Worm (Caenorhabditis elegans) whole organism, mixed stage, embryonic: ENCODE results near the gene manf-1.

ENCODE experiments used
- ces-1 ChIP-seq: fragments of 150-350 bp; optimal IDR thresholded peaks from 2 replicates; lab custom pipeline; 2014; ENCODE audit warnings: missing biosample characterization, missing genetic modification reagents, missing genetic modification characterization
- flh-1 ChIP-seq: fragments of 200-800 bp; sonication (Bioruptor generic); optimal IDR thresholded peaks from 2 replicates; lab custom pipeline; 2018; ENCODE audit warnings: mild to moderate bottlenecking, missing genetic modification characterization, moderate library complexity, missing compliant biosample characterization
- ham-2 ChIP-seq: fragments of 200-800 bp; sonication (Bioruptor generic); optimal IDR thresholded peaks from 2 replicates; lab custom pipeline; 2018; ENCODE audit warnings: mild to moderate bottlenecking, missing genetic modification characterization, missing compliant biosample characterization
- lin-13 ChIP-seq: fragments of 150-350 bp; optimal IDR thresholded peaks from 2 replicates; lab custom pipeline; 2014; ENCODE audit warnings: missing biosample characterization, missing genetic modification characterization
- lsy-2 ChIP-seq: fragments of 150-350 bp; optimal IDR thresholded peaks from 2 replicates; lab custom pipeline; 2014; ENCODE audit warnings: missing biosample characterization, missing genetic modification characterization
- mab-5 ChIP-seq: fragments of 150-350 bp; optimal IDR thresholded peaks from 2 replicates; lab custom pipeline; 2014; ENCODE audit warnings: missing biosample characterization, missing genetic modification characterization
- pha-4 ChIP-seq: fragments of 150-350 bp; optimal IDR thresholded peaks from 2 replicates; lab custom pipeline; 2018; ENCODE audit warnings: missing biosample characterization, missing genetic modification reagents, missing genetic modification characterization
- sem-2 ChIP-seq: fragments of 200-800 bp; sonication (Bioruptor generic); optimal IDR thresholded peaks from 2 replicates; lab custom pipeline; 2018; ENCODE audit warnings: mild to moderate bottlenecking, missing genetic modification characterization, missing compliant biosample characterization
- snpc-4 ChIP-seq: fragments of 150-350 bp; optimal IDR thresholded peaks from 2 replicates; lab custom pipeline; 2014; ENCODE audit warnings: missing biosample characterization, missing genetic modification characterization
- tbx-8 ChIP-seq: fragments of 200-800 bp; sonication (Bioruptor generic); optimal IDR thresholded peaks from 2 replicates; lab custom pipeline; 2018; ENCODE audit warnings: mild to moderate bottlenecking, missing genetic modification characterization, moderate library complexity, missing compliant biosample characterization
- unc-120 ChIP-seq: sonication (generic microtip); optimal IDR thresholded peaks from 2 replicates; lab custom pipeline; 2017; ENCODE audit warnings: missing genetic modification characterization, missing compliant biosample characterization; ENCODE audit not compliant: poor library complexity, severe bottlenecking
- unc-39 ChIP-seq: fragments of 150-350 bp; optimal IDR thresholded peaks from 2 replicates; lab custom pipeline; 2014; ENCODE audit warnings: missing biosample characterization, missing genetic modification characterization
- unc-62 ChIP-seq: fragments of 150-350 bp; optimal IDR thresholded peaks from 2 replicates; lab custom pipeline; 2014; ENCODE audit warnings: missing biosample characterization, missing genetic modification reagents, missing genetic modification characterization
- ztf-11 ChIP-seq: fragments of 150-350 bp; optimal IDR thresholded peaks from 2 replicates; lab custom pipeline; 2014; ENCODE audit warnings: missing biosample characterization, missing genetic modification characterization

DNA sequence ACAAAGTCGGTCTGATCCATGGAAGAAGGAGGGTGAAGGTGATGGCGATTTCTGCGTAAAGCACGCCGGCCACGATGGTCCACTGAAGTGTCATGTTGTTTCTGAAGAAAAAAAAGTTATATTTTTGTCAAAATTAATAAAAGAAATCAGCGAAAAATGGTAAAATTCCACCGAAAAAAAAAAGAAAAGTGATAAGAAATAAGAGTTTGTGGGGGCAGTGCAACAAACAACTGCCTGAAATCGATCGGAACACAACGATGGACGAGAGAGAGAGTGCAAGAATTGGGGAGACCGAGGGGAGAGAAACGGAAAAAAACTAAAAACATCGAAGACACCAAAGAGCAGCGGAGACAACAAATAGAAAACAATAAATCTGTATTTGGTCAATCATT, 35.8 kb downstream of the manf-1 start, which contains the start of gene Y54G2A.18:
- TF ChIP-seq pha-4 (tag; lab: Kevin White, UChicago) (no peak), snpc-4 (no peak), unc-120 (no peak), sem-2 (GFP tag; lab: Kevin White, UChicago) (no peak), tbx-8 (no peak), ces-1 (GFP tag; lab: Kevin White, UChicago) (no peak), unc-39 (tag; lab: Kevin White, UChicago) (no peak), ztf-11 (tag; lab: Kevin White, UChicago) (no peak), lin-13 (tag; lab: Kevin White, UChicago) (no peak), ham-2 (GFP tag; lab: Kevin White, UChicago) (no peak), mab-5 (tag; lab: Kevin White, UChicago) (no peak), flh-1 (no peak), lsy-2 (tag; lab: Kevin White, UChicago) (no peak), unc-62 (GFP tag; lab: Kevin White, UChicago) (no peak)
